Fruit fly (Drosophila melanogaster) S2 (cell line): ENCODE measurements around the gene moi.

Source experiments
- CG8478 ChIP-seq: fragments of >200 bp; optimal IDR thresholded peaks from 2 replicates; lab custom pipeline; 2018
- CTCF ChIP-seq, 2 experiments: fragments of >200 bp; optimal IDR thresholded peaks; 2 replicates each; lab custom pipeline; 2018

dm6 chr3R:18226809-18227157 is 28.5 kb upstream of the moi start:
- TF ChIP-seq CTCF (optimal IDR thresholded peaks at IDR 0.05; lab: Kevin White, UChicago), result no peak
- TF ChIP-seq CG8478, result no peak
